Fruit fly (Drosophila melanogaster) whole organism, embryonic: ENCODE measurements around the gene CG33986.

ENCODE experiments used
- BtbVII ChIP-seq: fragments of 200-800 bp; sonication (Bioruptor generic); optimal IDR thresholded peaks from 3 replicates; lab custom pipeline; 2017; ENCODE audit warnings: missing biosample characterization, mild to moderate bottlenecking, missing genetic modification characterization
- CG11093 ChIP-seq: fragments of 200-800 bp; sonication (Bioruptor generic); IDR thresholded peaks from 3 replicates; pipeline ENCODE4 v1.3.6; 2022; ENCODE audit warnings: missing biosample characterization, missing genetic modification characterization
- CG12659 ChIP-seq: fragments of 200-800 bp; sonication (Bioruptor generic); optimal IDR thresholded peaks from 3 replicates; lab custom pipeline; 2017; ENCODE audit warnings: mild to moderate bottlenecking, missing biosample characterization, missing genetic modification reagents, missing genetic modification characterization
- CG13424 ChIP-seq: fragments of 200-800 bp; sonication (Bioruptor generic); optimal IDR thresholded peaks from 2 replicates; lab custom pipeline; 2019; ENCODE audit warnings: missing biosample characterization, mild to moderate bottlenecking, missing genetic modification characterization, moderate library complexity
- CG14667 ChIP-seq: fragments of 200-800 bp; sonication (Bioruptor generic); IDR thresholded peaks from 2 replicates; pipeline ENCODE4 v1.3.6; 2022; ENCODE audit warnings: missing biosample characterization, missing genetic modification characterization
- CG15269 ChIP-seq: fragments of 200-800 bp; sonication (Bioruptor generic); optimal IDR thresholded peaks from 2 replicates; lab custom pipeline; 2018; ENCODE audit warnings: missing biosample characterization, mild to moderate bottlenecking, missing genetic modification characterization, moderate library complexity
- CG15601 ChIP-seq: fragments of 200-800 bp; sonication (Bioruptor generic); optimal IDR thresholded peaks from 3 replicates; lab custom pipeline; 2019; ENCODE audit warnings: missing biosample characterization, mild to moderate bottlenecking, missing genetic modification characterization, moderate library complexity
- CG17612 ChIP-seq: fragments of 200-800 bp; sonication (Bioruptor generic); IDR thresholded peaks from 2 replicates; pipeline ENCODE4 v1.3.6; 2022; ENCODE audit warnings: missing biosample characterization, missing genetic modification characterization
- CG1832 ChIP-seq: fragments of 200-800 bp; sonication (Bioruptor generic); optimal IDR thresholded peaks from 2 replicates; lab custom pipeline; 2017; ENCODE audit warnings: missing biosample characterization, mild to moderate bottlenecking, missing genetic modification characterization, inconsistent platforms
- CG18599 ChIP-seq: fragments of 200-800 bp; sonication (Bioruptor generic); optimal IDR thresholded peaks from 3 replicates; lab custom pipeline; 2017; ENCODE audit warnings: missing biosample characterization, missing genetic modification characterization, mild to moderate bottlenecking, moderate library complexity, missing genetic modification reagents
- CG2199 ChIP-seq: fragments of 200-800 bp; sonication (Bioruptor generic); IDR thresholded peaks from 3 replicates; pipeline ENCODE4 v1.3.6; 2022; ENCODE audit warnings: missing biosample characterization, missing genetic modification characterization
- CG2678 ChIP-seq: fragments of 200-800 bp; sonication (Bioruptor generic); optimal IDR thresholded peaks from 3 replicates; lab custom pipeline; 2019; ENCODE audit warnings: missing biosample characterization, mild to moderate bottlenecking, missing genetic modification characterization, moderate library complexity
- CG2712 ChIP-seq: fragments of 200-800 bp; optimal IDR thresholded peaks from 3 replicates; lab custom pipeline; 2019; ENCODE audit warnings: missing biosample characterization, mild to moderate bottlenecking, missing genetic modification characterization, moderate library complexity
- CG3407 ChIP-seq: fragments of 200-800 bp; sonication (Bioruptor generic); optimal IDR thresholded peaks from 2 replicates; lab custom pipeline; 2018; ENCODE audit warnings: missing biosample characterization, mild to moderate bottlenecking, missing genetic modification characterization
- CG34224 ChIP-seq: fragments of 200-800 bp; sonication (Bioruptor generic); IDR thresholded peaks from 3 replicates; pipeline ENCODE4 v1.3.6; 2022; ENCODE audit warnings: missing biosample characterization, missing genetic modification characterization; ENCODE audit not compliant: partially characterized antibody
- CG34376 ChIP-seq: fragments of 200-800 bp; sonication (Bioruptor generic); optimal IDR thresholded peaks from 2 replicates; lab custom pipeline; 2018; ENCODE audit warnings: missing biosample characterization, mild to moderate bottlenecking, missing genetic modification characterization
- CG4328 ChIP-seq: fragments of 200-800 bp; sonication (Bioruptor generic); optimal IDR thresholded peaks from 3 replicates; lab custom pipeline; 2017; ENCODE audit warnings: missing biosample characterization, missing genetic modification reagents, missing genetic modification characterization
- CG5953 ChIP-seq: fragments of 200-800 bp; sonication (Bioruptor generic); IDR thresholded peaks from 2 replicates; pipeline ENCODE4 v1.3.6; 2022; ENCODE audit warnings: missing biosample characterization, missing genetic modification characterization
- CG6254 ChIP-seq: fragments of 200-800 bp; sonication (Bioruptor generic); optimal IDR thresholded peaks from 3 replicates; lab custom pipeline; 2017; ENCODE audit warnings: mild to moderate bottlenecking, missing biosample characterization, missing genetic modification reagents, missing genetic modification characterization
- CG7372 ChIP-seq: fragments of 200-800 bp; sonication (Bioruptor generic); IDR thresholded peaks from 2 replicates; pipeline ENCODE4 v1.3.6; 2022; ENCODE audit warnings: missing biosample characterization, missing genetic modification characterization
- CG8290 ChIP-seq, 3 experiments: fragments of 200-800 bp; sonication (Bioruptor generic); optimal IDR thresholded peaks; 2 replicates each; lab custom pipeline; 2016 to 2019; ENCODE audit warnings: missing biosample characterization in 3 of 3, missing genetic modification characterization in 3 of 3, mild to moderate bottlenecking in 2 of 3, moderate library complexity in 1 of 3
- CG8359 ChIP-seq: fragments of 200-800 bp; sonication (Bioruptor generic); optimal IDR thresholded peaks from 2 replicates; lab custom pipeline; 2017; ENCODE audit warnings: missing biosample characterization, mild to moderate bottlenecking, missing genetic modification characterization, borderline replicate concordance
- Chrac-16 ChIP-seq: fragments of 200-800 bp; sonication (Bioruptor generic); optimal IDR thresholded peaks from 3 replicates; lab custom pipeline; 2016; ENCODE audit warnings: missing biosample characterization, missing genetic modification characterization
- CoRest ChIP-seq: fragments of 200-800 bp; sonication (Bioruptor generic); optimal IDR thresholded peaks from 3 replicates; lab custom pipeline; 2018; ENCODE audit warnings: missing biosample characterization, mild to moderate bottlenecking, missing genetic modification characterization, moderate library complexity
- Dp ChIP-seq: fragments of 200-800 bp; sonication (Bioruptor generic); optimal IDR thresholded peaks from 2 replicates; lab custom pipeline; 2018; ENCODE audit warnings: missing biosample characterization, mild to moderate bottlenecking, missing genetic modification characterization, moderate library complexity
- Hr39 ChIP-seq: fragments of >200 bp; optimal IDR thresholded peaks from 2 replicates; lab custom pipeline; 2017
- Meics ChIP-seq: fragments of 200-800 bp; sonication (Bioruptor generic); optimal IDR thresholded peaks from 2 replicates; lab custom pipeline; 2017; ENCODE audit warnings: missing biosample characterization, mild to moderate bottlenecking, missing genetic modification characterization
- Sin3A ChIP-seq: fragments of >200 bp; optimal IDR thresholded peaks from 2 replicates; lab custom pipeline; 2018
- YL-1 ChIP-seq: fragments of 200-800 bp; sonication (Bioruptor generic); optimal IDR thresholded peaks from 3 replicates; lab custom pipeline; 2017; ENCODE audit warnings: missing biosample characterization, mild to moderate bottlenecking, missing genetic modification characterization
- ab ChIP-seq: fragments of 200-800 bp; sonication (Bioruptor generic); optimal IDR thresholded peaks from 2 replicates; lab custom pipeline; 2016; ENCODE audit warnings: missing biosample characterization, missing genetic modification characterization
- ara ChIP-seq: fragments of 200-800 bp; sonication (Bioruptor generic); IDR thresholded peaks from 2 replicates; pipeline ENCODE4 v1.3.6; 2022; ENCODE audit warnings: missing biosample characterization, missing genetic modification characterization
- bigmax ChIP-seq: fragments of 200-800 bp; sonication (Bioruptor generic); optimal IDR thresholded peaks from 2 replicates; lab custom pipeline; 2018; ENCODE audit warnings: missing biosample characterization, mild to moderate bottlenecking, missing genetic modification characterization
- cwo ChIP-seq: fragments of 200-800 bp; sonication (Bioruptor generic); optimal IDR thresholded peaks from 3 replicates; lab custom pipeline; 2017; ENCODE audit warnings: missing biosample characterization, missing genetic modification characterization, mild to moderate bottlenecking, moderate library complexity, missing genetic modification reagents
- dm ChIP-seq: fragments of 200-800 bp; sonication (Bioruptor generic); optimal IDR thresholded peaks from 3 replicates; lab custom pipeline; 2016; ENCODE audit warnings: missing biosample characterization, missing genetic modification characterization
- exex ChIP-seq: fragments of 200-800 bp; sonication (Bioruptor generic); optimal IDR thresholded peaks from 4 replicates; lab custom pipeline; 2018; ENCODE audit warnings: missing biosample characterization, mild to moderate bottlenecking, missing genetic modification characterization, moderate library complexity
- insv ChIP-seq, 2 experiments: fragments of 200-800 bp; sonication (Bioruptor generic); optimal IDR thresholded peaks; 3 replicates each; lab custom pipeline; 2016 to 2018; ENCODE audit warnings: missing biosample characterization in 2 of 2, missing genetic modification characterization in 2 of 2
- kah ChIP-seq: fragments of 200-800 bp; sonication (Bioruptor generic); optimal IDR thresholded peaks from 2 replicates; lab custom pipeline; 2018; ENCODE audit warnings: missing biosample characterization, mild to moderate bottlenecking, missing genetic modification characterization
- lab ChIP-seq: fragments of 200-800 bp; sonication (Bioruptor generic); optimal IDR thresholded peaks from 3 replicates; lab custom pipeline; 2017; ENCODE audit warnings: missing biosample characterization, missing genetic modification characterization, mild to moderate bottlenecking, moderate library complexity, missing genetic modification reagents
- mirr ChIP-seq: fragments of 200-800 bp; sonication (Bioruptor generic); optimal IDR thresholded peaks from 3 replicates; lab custom pipeline; 2018; ENCODE audit warnings: missing biosample characterization, mild to moderate bottlenecking, missing genetic modification characterization
- mld ChIP-seq: fragments of 200-800 bp; sonication (Bioruptor generic); IDR thresholded peaks from 3 replicates; pipeline ENCODE4 v1.3.6; 2022; ENCODE audit warnings: missing biosample characterization, missing genetic modification characterization; ENCODE audit not compliant: partially characterized antibody
- pum ChIP-seq: fragments of 200-800 bp; sonication (Bioruptor generic); optimal IDR thresholded peaks from 2 replicates; lab custom pipeline; 2016; ENCODE audit warnings: missing biosample characterization, missing genetic modification characterization
- repo ChIP-seq: fragments of 200-800 bp; sonication (Bioruptor generic); optimal IDR thresholded peaks from 2 replicates; lab custom pipeline; 2016; ENCODE audit warnings: missing biosample characterization, missing genetic modification characterization
- sens ChIP-seq: fragments of 200-800 bp; sonication (Bioruptor generic); peaks from one replicate; lab custom pipeline; 2016; ENCODE audit warnings: missing biosample characterization, missing genetic modification characterization
- stc ChIP-seq: fragments of 200-800 bp; sonication (Bioruptor generic); IDR thresholded peaks from 2 replicates; pipeline ENCODE4 v1.3.6; 2022; ENCODE audit warnings: missing biosample characterization, missing genetic modification characterization
- sug ChIP-seq: fragments of 200-800 bp; optimal IDR thresholded peaks from 2 replicates; lab custom pipeline; 2019; ENCODE audit warnings: missing biosample characterization, mild to moderate bottlenecking, missing genetic modification characterization, moderate library complexity
- unc-4 ChIP-seq: fragments of 200-800 bp; sonication (Bioruptor generic); IDR thresholded peaks from 2 replicates; pipeline ENCODE4 v1.3.6; 2022; ENCODE audit warnings: missing biosample characterization, missing genetic modification characterization; ENCODE audit not compliant: partially characterized antibody

CG33986 gene

DNA sequence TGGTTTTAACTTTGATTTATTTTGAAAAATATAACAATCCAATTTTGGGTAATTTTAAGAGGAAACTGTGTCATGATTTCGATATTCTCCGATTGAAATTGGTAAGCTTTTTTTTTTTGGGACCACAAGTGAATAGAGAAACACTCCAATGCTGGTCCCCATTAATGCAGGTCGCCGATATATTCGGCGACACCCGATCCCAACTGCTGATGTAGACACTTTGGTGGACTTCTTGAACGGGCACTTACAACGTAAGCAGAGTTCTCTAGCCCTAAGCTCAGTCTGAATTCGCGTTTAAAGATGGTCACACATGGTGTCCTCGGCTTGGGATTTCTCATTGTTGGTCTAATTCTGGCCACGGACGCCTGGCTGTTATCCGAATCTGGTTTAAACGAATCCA, 4.7 kb downstream of the CG33986 start, which contains the start of gene yellow-k:
Gene yellow-k (plus strand): TSS at position 301 of the 400 bp plus-strand sequence.
- TF ChIP-seq Chrac-16 (no peak), insv (GFP tag; optimal IDR thresholded peaks at IDR 0.05; lab: Kevin White, UChicago) (no peak), CG1832 (GFP tag; lab: Kevin White, UChicago) (no peak), CG11093 (no peak), ara (no peak), CG7372 (GFP tag; lab: Robert Waterston, UW) (no peak), CG2712 (no peak), CG3407 (GFP tag; lab: Kevin White, UChicago) (no peak), exex (tag; lab: Kevin White, UChicago) (no peak), unc-4 (GFP tag; lab: Robert Waterston, UW) (no peak), CG5953 (no peak), Hr39 (lab: Kevin White, UChicago) (no peak), CG15269 (tag; lab: Kevin White, UChicago) (no peak), CG8359 (no peak), dm (GFP tag; lab: Kevin White, UChicago) (no peak), CG17612 (GFP tag; lab: Robert Waterston, UW) (no peak), kah (no peak)

DNA sequence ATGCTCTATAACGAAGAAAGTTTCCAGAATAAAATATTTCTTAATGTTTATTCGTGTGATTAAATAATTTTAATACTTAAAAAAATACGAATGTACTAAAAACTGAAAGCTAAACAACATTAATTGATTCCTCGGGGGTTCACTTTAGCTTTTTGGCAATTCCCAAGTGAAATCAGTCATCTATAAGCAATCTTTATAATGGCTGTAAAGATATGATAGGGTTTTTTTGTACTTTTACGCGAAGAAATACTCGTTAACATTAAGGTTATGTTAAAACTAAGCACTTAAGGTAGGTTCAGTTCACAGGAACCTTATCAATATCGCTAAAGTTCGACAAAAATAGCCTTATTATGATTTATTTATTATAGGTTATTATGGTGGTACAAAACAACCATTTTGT, 5.1 kb downstream of the CG33986 start:
- TF ChIP-seq sens (GFP tag; lab: Kevin White, UChicago): peak; percentile 57
- peak; percentile 66 for TF ChIP-seq CG2678 (tag; lab: Kevin White, UChicago)
- peak; percentile 10 for TF ChIP-seq Meics (GFP tag; lab: Kevin White, UChicago)
- TF ChIP-seq Dp (GFP tag; lab: Kevin White, UChicago): no peak
- no peak for TF ChIP-seq CG14667 (GFP tag; lab: Robert Waterston, UW)
- peak; percentile 94 for TF ChIP-seq exex (tag; lab: Kevin White, UChicago)
- peak; percentile 54 for TF ChIP-seq sug
- peak; percentile 62 for TF ChIP-seq CG34376 (GFP tag; lab: Kevin White, UChicago)
- TF ChIP-seq bigmax (GFP tag; lab: Kevin White, UChicago): peak; percentile 74
- TF ChIP-seq CG34224 (GFP tag; lab: Robert Waterston, UW): no peak
- TF ChIP-seq BtbVII (GFP tag; lab: Kevin White, UChicago): peak; percentile 22

DNA sequence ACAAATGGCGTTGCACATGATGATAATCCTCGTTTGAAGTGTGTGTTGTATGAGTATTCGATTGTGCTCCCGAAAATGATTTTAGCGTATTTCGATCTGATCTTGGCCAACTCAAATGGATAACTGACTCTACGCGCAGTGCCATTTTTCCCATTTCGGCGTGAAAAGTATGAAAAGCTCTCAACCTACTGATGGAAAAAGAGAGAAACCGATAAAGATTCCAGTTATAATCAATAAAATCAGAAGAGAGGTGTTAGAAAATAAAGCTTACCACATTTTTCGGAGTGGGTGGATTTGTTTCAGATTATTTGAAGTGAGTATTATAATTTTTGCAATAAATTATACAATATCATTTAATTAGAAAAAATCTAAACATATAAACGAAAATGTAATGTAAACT, 5.6 kb downstream of the CG33986 start, which contains the start of gene mex1:
Gene mex1 (minus strand): TSS at position 101 of the 400 bp plus-strand sequence.
- TF ChIP-seq CoRest (tag; lab: Kevin White, UChicago): no peak
- no peak for TF ChIP-seq CG12659 (GFP tag; lab: Kevin White, UChicago)
- peak; percentile 46 for TF ChIP-seq Meics (GFP tag; lab: Kevin White, UChicago)
- peak; percentile 9 for TF ChIP-seq CG18599 (GFP tag; lab: Kevin White, UChicago)
- peak; percentile 30 for TF ChIP-seq cwo

DNA sequence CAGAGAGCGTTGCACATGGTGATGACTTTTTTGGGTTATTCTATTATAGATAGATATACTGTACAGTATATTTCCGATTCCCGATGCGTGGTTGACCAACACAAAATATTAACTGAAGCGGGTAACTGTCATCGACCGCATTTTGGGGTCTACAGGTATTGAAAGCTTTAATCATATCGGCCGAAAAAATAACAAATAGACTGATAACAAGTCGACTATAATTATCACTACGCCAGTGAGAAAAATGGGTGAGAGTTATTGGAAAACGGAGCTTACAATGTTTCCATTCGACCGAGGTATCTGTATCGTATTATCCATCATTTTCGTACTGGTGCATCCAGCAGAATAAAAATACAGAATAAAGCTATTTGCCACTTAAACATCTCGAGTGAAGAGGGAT, 6.7 kb downstream of the CG33986 start:
- no peak for TF ChIP-seq mld
- TF ChIP-seq Sin3A (lab: Kevin White, UChicago): no peak
- no peak for TF ChIP-seq CG13424 (tag; lab: Kevin White, UChicago)
- TF ChIP-seq CG34376 (GFP tag; lab: Kevin White, UChicago): peak; percentile 12
- peak; percentile 3 for TF ChIP-seq sug
- TF ChIP-seq exex (tag; lab: Kevin White, UChicago): peak; percentile 76
- no peak for TF ChIP-seq repo (GFP tag; lab: Kevin White, UChicago)
- TF ChIP-seq pum (GFP tag; lab: Kevin White, UChicago): no peak
- no peak for TF ChIP-seq CG6254 (GFP tag; lab: Kevin White, UChicago)
- no peak for TF ChIP-seq CG4328 (GFP tag; lab: Kevin White, UChicago)
- 0 out of 3 replicates have a peak, but pooled peaks have one; percentile 56 for TF ChIP-seq CG2199 (GFP tag; lab: Robert Waterston, UW)
- no peak for TF ChIP-seq CG8290 (GFP tag; optimal IDR thresholded peaks at IDR 0.05; lab: Kevin White, UChicago)
- TF ChIP-seq CG8290 (tag; optimal IDR thresholded peaks at IDR 0.05; lab: Kevin White, UChicago): peak in 1 of 2 experiments; percentile 17
- no peak for TF ChIP-seq YL-1 (GFP tag; lab: Kevin White, UChicago)
- peak; percentile 63 for TF ChIP-seq mirr (GFP tag; lab: Kevin White, UChicago)
- peak; percentile 4 for TF ChIP-seq lab (GFP tag; lab: Kevin White, UChicago)
- peak; percentile 32 for TF ChIP-seq CG15601 (tag; lab: Kevin White, UChicago)
- 0 out of 2 replicates have a peak, but pooled peaks have one; percentile 19 for TF ChIP-seq stc (GFP tag; lab: Robert Waterston, UW)
- TF ChIP-seq ab (GFP tag; lab: Kevin White, UChicago): no peak
